Worm (Caenorhabditis elegans): ENCODE data around the gene F34D10.8.

Gene F34D10.8

ce11 chrIII:3716073-3716659 is 14.4 kb upstream of the F34D10.8 start:
- TF ChIP-seq efl-1 (optimal IDR thresholded peaks at IDR 0.05) (peak in 1 of 2 experiments; percentile 11), efl-1 (GFP tag; optimal IDR thresholded peaks at IDR 0.05 in 1 of 2) (no peak), fkh-4 (tag; optimal IDR thresholded peaks at IDR 0.05; ENCODE audit: borderline replicate concordance) (no peak)

DNA sequence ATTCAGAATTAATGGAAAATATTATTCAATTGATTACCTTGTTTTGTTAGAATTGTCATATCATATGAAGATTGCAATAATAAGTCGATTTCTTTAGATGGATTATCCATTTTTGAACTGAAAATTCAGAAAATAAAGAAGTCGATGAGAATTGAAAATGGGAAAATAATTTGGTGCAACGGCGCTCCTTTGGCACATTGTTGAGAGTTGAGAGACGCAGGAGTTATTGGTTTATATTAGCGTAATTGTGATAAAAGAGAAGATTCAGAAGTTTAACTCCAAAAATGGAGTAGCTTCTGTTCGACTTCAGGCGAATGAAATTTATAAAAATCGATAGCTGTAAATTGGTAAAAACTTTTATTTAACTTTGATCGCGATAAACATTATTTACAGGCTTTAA is 11.0 kb upstream of the F34D10.8 start, which contains the start of gene C14B1.8:
Gene C14B1.8 (minus strand): TSS at position 117 of the 400 bp plus-strand sequence.
- TF ChIP-seq alr-1 (tag; optimal IDR thresholded peaks at IDR 0.05; ENCODE audit: borderline replicate concordance) (no peak), aly-2 (tag; optimal IDR thresholded peaks at IDR 0.05) (no peak), zag-1 (tag; optimal IDR thresholded peaks at IDR 0.05) (no peak), lin-35 (GFP tag; optimal IDR thresholded peaks at IDR 0.05) (peak; percentile 21 to 40), efl-1 (optimal IDR thresholded peaks at IDR 0.05) (peak; percentile 43 to 45), efl-1 (GFP tag; optimal IDR thresholded peaks at IDR 0.05 in 1 of 2) (peak; percentile 35 to 47), dpl-1 (GFP tag; optimal IDR thresholded peaks at IDR 0.05) (peak in 1 of 3 experiments; percentile 57), ama-1 (optimal IDR thresholded peaks at IDR 0.05) (no peak), C16A3.4 (tag; optimal IDR thresholded peaks at IDR 0.05) (no peak), lin-15B (tag; optimal IDR thresholded peaks at IDR 0.05) (peak; percentile 45), hpl-2 (GFP tag; optimal IDR thresholded peaks at IDR 0.05) (no peak), C34B4.2 (tag; optimal IDR thresholded peaks at IDR 0.05) (no peak)

ce11 chrIII:3723726-3724125 is 6.8 kb upstream of the F34D10.8 start:
- TF ChIP-seq efl-1 (optimal IDR thresholded peaks at IDR 0.05) (peak in 1 of 2 experiments; percentile 44), efl-1 (GFP tag; optimal IDR thresholded peaks at IDR 0.05 in 1 of 2) (no peak), xbp-1 (tag; optimal IDR thresholded peaks at IDR 0.05) (no peak)

DNA sequence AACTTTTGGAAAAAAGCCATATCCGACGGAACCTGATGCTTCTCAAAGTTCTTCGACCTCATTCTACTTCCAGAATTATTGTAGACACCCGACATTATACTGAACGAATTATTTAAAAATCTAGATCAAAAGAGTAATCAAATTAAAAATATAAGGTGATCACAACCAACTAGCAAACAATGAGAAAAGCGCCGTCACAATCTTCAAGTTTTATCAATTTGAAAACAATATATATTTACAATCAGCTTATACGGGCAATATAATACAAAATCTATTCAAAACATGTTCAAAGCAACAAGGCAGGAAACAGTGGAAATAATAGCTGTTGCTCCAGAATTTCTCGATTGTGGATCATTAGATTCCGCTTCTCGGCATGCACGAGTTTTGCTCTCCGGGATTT is 5.7 kb upstream of the F34D10.8 start, which contains the start of gene C14B1.12:
Gene C14B1.12 (minus strand): TSS at position 101 of the 400 bp plus-strand sequence.
- TF ChIP-seq unc-130 (tag; optimal IDR thresholded peaks at IDR 0.05) (no peak), unc-30 (tag; optimal IDR thresholded peaks at IDR 0.05) (no peak), ama-1 (optimal IDR thresholded peaks at IDR 0.05) (no peak), snpc-4 (tag; optimal IDR thresholded peaks at IDR 0.05) (no peak), C34B4.2 (tag; optimal IDR thresholded peaks at IDR 0.05) (no peak), nhr-77 (tag; optimal IDR thresholded peaks at IDR 0.05) (no peak), elt-2 (tag; optimal IDR thresholded peaks at IDR 0.05) (no peak), ces-1 (GFP tag; optimal IDR thresholded peaks at IDR 0.05) (no peak), dpl-1 (GFP tag; optimal IDR thresholded peaks at IDR 0.05) (no peak), lin-15B (tag; optimal IDR thresholded peaks at IDR 0.05) (no peak), nhr-11 (tag; optimal IDR thresholded peaks at IDR 0.05) (no peak), zag-1 (tag; optimal IDR thresholded peaks at IDR 0.05) (no peak), nhr-84 (tag; optimal IDR thresholded peaks at IDR 0.05) (no peak), efl-1 (optimal IDR thresholded peaks at IDR 0.05) (no peak), efl-1 (GFP tag; optimal IDR thresholded peaks at IDR 0.05 in 1 of 2) (no peak), lsy-2 (tag; optimal IDR thresholded peaks at IDR 0.05) (no peak), elt-3 (tag; optimal IDR thresholded peaks at IDR 0.05) (no peak), irx-1 (tag; optimal IDR thresholded peaks at IDR 0.05) (no peak), ceh-88 (GFP tag; IDR thresholded peaks at IDR 0.05) (no peak), zip-4 (GFP tag; optimal IDR thresholded peaks at IDR 0.05) (no peak)

DNA sequence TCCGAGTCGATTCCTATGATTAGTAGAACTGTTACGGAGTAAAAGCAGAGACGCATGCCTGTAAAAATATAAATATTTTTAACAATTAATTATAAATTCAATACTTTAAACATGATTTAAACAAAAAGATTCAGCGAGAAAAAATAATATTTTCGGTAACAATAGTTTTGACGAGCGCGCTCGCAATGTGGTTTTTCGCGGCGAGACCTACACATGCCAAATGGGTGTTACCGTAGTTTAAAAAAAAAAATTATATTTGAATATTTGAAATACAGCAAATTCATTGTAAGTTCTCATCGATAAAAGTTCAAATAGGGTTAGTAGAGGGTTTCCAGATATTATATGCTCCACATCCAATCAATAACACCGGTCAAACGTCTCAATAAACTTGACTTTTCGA is 4.1 kb upstream of the F34D10.8 start, which contains the start of gene gldi-5:
Gene gldi-5 (minus strand): TSS at position 58 of the 400 bp plus-strand sequence.
- no peak for TF ChIP-seq snpc-4 (tag; optimal IDR thresholded peaks at IDR 0.05)
- no peak for TF ChIP-seq vab-15 (tag; optimal IDR thresholded peaks at IDR 0.05)
- TF ChIP-seq alr-1 (tag; optimal IDR thresholded peaks at IDR 0.05; ENCODE audit: borderline replicate concordance), result no peak
- no peak for TF ChIP-seq fkh-8 (tag; optimal IDR thresholded peaks at IDR 0.05)
- TF ChIP-seq aly-2 (tag; optimal IDR thresholded peaks at IDR 0.05), result no peak
- TF ChIP-seq ceh-90 (tag; optimal IDR thresholded peaks at IDR 0.05), result no peak
- TF ChIP-seq isw-1 (GFP tag; IDR thresholded peaks at IDR 0.05), result no peak
- TF ChIP-seq ztf-4 (tag; optimal IDR thresholded peaks at IDR 0.05), result no peak
- TF ChIP-seq C04F5.9 (tag; optimal IDR thresholded peaks at IDR 0.05), result no peak
- TF ChIP-seq nhr-28 (tag; optimal IDR thresholded peaks at IDR 0.05), result no peak
- no peak for TF ChIP-seq unc-130 (tag; optimal IDR thresholded peaks at IDR 0.05)
- TF ChIP-seq lin-35 (GFP tag; optimal IDR thresholded peaks at IDR 0.05), result no peak
- TF ChIP-seq sox-4 (tag; optimal IDR thresholded peaks at IDR 0.05), result no peak
- no peak for TF ChIP-seq nhr-12 (tag; optimal IDR thresholded peaks at IDR 0.05)
